Fruit fly (Drosophila melanogaster): Measurements from ENCODE around the gene CG33178.

CG33178 gene

dm6 chrX:15120116-15120515 lies 37.5 kb downstream of the CG33178 start (continued):
- no peak for TF ChIP-seq Stat92E (GFP tag; optimal IDR thresholded peaks at IDR 0.05)
- TF ChIP-seq CG11456 (GFP tag; IDR thresholded peaks at IDR 0.05), result no peak
- TF ChIP-seq croc (GFP tag; conservative IDR thresholded peaks at IDR 0.05), result no peak
- TF ChIP-seq zen (tag; optimal IDR thresholded peaks at IDR 0.05), result no peak
- TF ChIP-seq PHDP (tag; optimal IDR thresholded peaks at IDR 0.05), result peak; percentile 53
- TF ChIP-seq dati (GFP tag; IDR thresholded peaks at IDR 0.05), result no peak
- TF ChIP-seq CG14050 (GFP tag; IDR thresholded peaks at IDR 0.05), result no peak
- peak; percentile 1 to 62 for TF ChIP-seq Hr51 (GFP tag; optimal IDR thresholded peaks at IDR 0.05)
- no peak for TF ChIP-seq CG34376 (GFP tag; optimal IDR thresholded peaks at IDR 0.05)
- TF ChIP-seq Nf-YA (GFP tag; IDR thresholded peaks at IDR 0.05), result no peak
- TF ChIP-seq CG2875 (GFP tag; optimal IDR thresholded peaks at IDR 0.05), result no peak
- TF ChIP-seq CG31224 (GFP tag; IDR thresholded peaks at IDR 0.05), result peak; percentile 54
- TF ChIP-seq MESR4 (GFP tag; optimal IDR thresholded peaks at IDR 0.05), result no peak
- no peak for TF ChIP-seq Jarid2 (GFP tag; optimal IDR thresholded peaks at IDR 0.05)
- TF ChIP-seq dmrt11E (tag; optimal IDR thresholded peaks at IDR 0.05), result no peak
- TF ChIP-seq ems (GFP tag; optimal IDR thresholded peaks at IDR 0.05), result no peak
- peak; percentile 37 for TF ChIP-seq CG13424 (tag; optimal IDR thresholded peaks at IDR 0.05)
- peak; percentile 30; the same call in 1 of the 3 replicates for TF ChIP-seq CG17361 (GFP tag; IDR thresholded peaks at IDR 0.05)
- TF ChIP-seq CoRest (tag; optimal IDR thresholded peaks at IDR 0.05), result peak; percentile 59
- TF ChIP-seq CG17328 (GFP tag; IDR thresholded peaks at IDR 0.05), result no peak
- TF ChIP-seq CG6654 (GFP tag; optimal IDR thresholded peaks at IDR 0.05), result no peak
- TF ChIP-seq tup (GFP tag; optimal IDR thresholded peaks at IDR 0.05), result no peak
- TF ChIP-seq Kr (GFP tag; optimal IDR thresholded peaks at IDR 0.05), result no peak
- no peak for TF ChIP-seq Abd-B (GFP tag; optimal IDR thresholded peaks at IDR 0.05)
- no peak for TF ChIP-seq CG1529 (GFP tag; optimal IDR thresholded peaks at IDR 0.05)
- peak; percentile 41 for TF ChIP-seq unpg (GFP tag; optimal IDR thresholded peaks at IDR 0.05)
- no peak for TF ChIP-seq Max (GFP tag; optimal IDR thresholded peaks at IDR 0.05)
- TF ChIP-seq CG17829 (tag; optimal IDR thresholded peaks at IDR 0.05), result no peak
- TF ChIP-seq Xbp1 (GFP tag; optimal IDR thresholded peaks at IDR 0.05), result peak; percentile 3
- TF ChIP-seq tll (GFP tag; optimal IDR thresholded peaks at IDR 0.05), result no peak
- no peak for TF ChIP-seq onecut (GFP tag; IDR thresholded peaks at IDR 0.05)
- no peak for TF ChIP-seq sim (GFP tag; IDR thresholded peaks at IDR 0.05)
- no peak for TF ChIP-seq toy (GFP tag; IDR thresholded peaks at IDR 0.05)
- TF ChIP-seq CG6813 (GFP tag; optimal IDR thresholded peaks at IDR 0.05), result no peak
- TF ChIP-seq HLHmδ (GFP tag; optimal IDR thresholded peaks at IDR 0.05), result no peak
- TF ChIP-seq B-H1 (GFP tag; IDR thresholded peaks at IDR 0.05), result 0 out of 3 replicates have a peak, but pooled peaks have one; percentile 25
- TF ChIP-seq CG8478 (optimal IDR thresholded peaks at IDR 0.05), result no peak
- TF ChIP-seq CG12659 (GFP tag; optimal IDR thresholded peaks at IDR 0.05), result peak; percentile 39
- TF ChIP-seq Awh (GFP tag; IDR thresholded peaks at IDR 0.05), result no peak
- TF ChIP-seq hb (GFP tag; IDR thresholded peaks at IDR 0.05; ENCODE audit: partially characterized antibody), result no peak
- peak; percentile 62 for TF ChIP-seq schlank (tag; optimal IDR thresholded peaks at IDR 0.05)
- TF ChIP-seq Eip74EF (GFP tag; optimal IDR thresholded peaks at IDR 0.05), result no peak
- TF ChIP-seq Atf3 (GFP tag; optimal IDR thresholded peaks at IDR 0.05), result no peak
- no peak for TF ChIP-seq trem (tag; optimal IDR thresholded peaks at IDR 0.05)
- TF ChIP-seq esg (GFP tag; conservative IDR thresholded peaks at IDR 0.05), result peak; percentile 38; the same call in 1 of the 2 replicates
- TF ChIP-seq ap (GFP tag; IDR thresholded peaks at IDR 0.05), result no peak
- TF ChIP-seq CG7271 (tag; optimal IDR thresholded peaks at IDR 0.05), result no peak
- TF ChIP-seq Hr39 (optimal IDR thresholded peaks at IDR 0.05), result no peak
- TF ChIP-seq Bdp1 (GFP tag; optimal IDR thresholded peaks at IDR 0.05), result no peak
- TF ChIP-seq CG8089 (GFP tag; optimal IDR thresholded peaks at IDR 0.05), result no peak
- peak; percentile 49 for TF ChIP-seq Dek (tag; optimal IDR thresholded peaks at IDR 0.05)

All from whole organism, embryonic.